Worm (Caenorhabditis elegans): ENCODE results near the gene Y105C5B.8.

ce11 chrIV:15894133-15894532, 32.5 kb downstream of the Y105C5B.8 start, which contains the start of gene srv-14:
- TF ChIP-seq ama-1 (optimal IDR thresholded peaks at IDR 0.05) (no peak), F13C5.2 (tag; optimal IDR thresholded peaks at IDR 0.05) (no peak), scrt-1 (GFP tag; IDR thresholded peaks at IDR 0.05) (no peak), flt-1 (GFP tag; IDR thresholded peaks at IDR 0.05) (no peak), B0310.2 (tag; optimal IDR thresholded peaks at IDR 0.05) (no peak), hnd-1 (tag; optimal IDR thresholded peaks at IDR 0.05) (no peak)
